Fruit fly (Drosophila melanogaster): ENCODE data around the gene Rpn9.

DNA sequence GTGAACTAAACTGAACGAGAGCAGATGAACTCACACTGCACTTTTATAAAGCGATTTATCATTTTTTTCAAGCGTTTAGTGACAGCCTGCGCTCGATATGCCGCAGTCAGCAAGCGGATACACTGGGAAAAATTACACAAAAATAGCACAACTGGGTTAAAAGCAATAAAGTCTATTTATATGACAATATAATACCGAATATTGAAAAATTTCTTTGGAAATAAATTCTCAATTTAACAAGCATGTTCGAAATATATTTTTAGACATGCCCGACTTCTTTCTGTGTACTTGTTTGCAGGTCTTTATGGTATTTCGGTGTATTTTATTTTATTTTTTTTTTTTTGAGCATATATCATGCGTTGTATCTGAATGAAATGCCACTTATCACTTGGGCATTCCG is 19.4 kb downstream of the Rpn9 start:
- no peak for TF ChIP-seq insv (optimal IDR thresholded peaks at IDR 0.05)
- no peak for TF ChIP-seq psq (optimal IDR thresholded peaks at IDR 0.05)

All from Kc167 (cell line).